Worm (Caenorhabditis elegans) whole organism, early embryonic: ENCODE data around the gene sup-36.

Experiments
- B0310.2 ChIP-seq: sonication (generic microtip); optimal IDR thresholded peaks from 2 replicates; lab custom pipeline; 2016; ENCODE audit warnings: mild to moderate bottlenecking, missing genetic modification characterization, missing compliant biosample characterization
- ama-1 ChIP-seq: fragments of 150-350 bp; optimal IDR thresholded peaks from 2 replicates; lab custom pipeline; 2014
- hmg-4 ChIP-seq: fragments of 200-800 bp; sonication (Bioruptor generic); optimal IDR thresholded peaks from 2 replicates; lab custom pipeline; 2018; ENCODE audit warnings: mild to moderate bottlenecking, missing genetic modification characterization, missing compliant biosample characterization
- tbx-11 ChIP-seq: fragments of 200-800 bp; sonication (Bioruptor generic); IDR thresholded peaks from 2 replicates; pipeline ENCODE4 v1.3.6; 2022; ENCODE audit warnings: missing genetic modification characterization, missing compliant biosample characterization

ce11 chrIV:6638256-6638655 lies 36.8 kb downstream of the sup-36 start, which contains the start of gene C01B10.7:
- TF ChIP-seq tbx-11 (GFP tag; lab: Robert Waterston, UW) (no peak), hmg-4 (no peak), ama-1 (lab: Kevin White, UChicago) (no peak), B0310.2 (no peak)
